Worm (Caenorhabditis elegans): Measurements from ENCODE around the gene ZC262.2.

DNA sequence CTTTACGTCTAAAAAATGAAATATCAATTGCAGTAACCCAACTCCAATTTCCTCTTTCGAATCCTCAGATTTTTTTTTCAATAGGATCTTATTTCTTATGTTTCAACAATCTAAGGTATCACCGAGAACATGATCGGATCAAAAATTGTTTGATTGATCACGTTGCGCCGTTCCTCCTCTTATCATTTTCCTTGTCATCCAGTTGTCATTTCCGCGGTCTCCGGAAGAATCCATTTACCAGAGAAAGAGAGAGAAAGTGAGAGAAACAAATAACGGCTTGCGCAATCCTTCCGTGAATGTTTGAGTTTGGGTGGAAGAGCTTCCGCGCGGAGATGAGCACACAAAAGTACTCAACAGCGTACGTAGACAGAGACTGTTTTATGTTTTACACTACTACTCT lies 38.6 kb upstream of the ZC262.2 start:
- no peak for TF ChIP-seq pha-4 (tag; optimal IDR thresholded peaks at IDR 0.05)
- no peak for TF ChIP-seq elt-3 (tag; optimal IDR thresholded peaks at IDR 0.05)
- no peak for TF ChIP-seq ztf-11 (tag; optimal IDR thresholded peaks at IDR 0.05)
